Worm (Caenorhabditis elegans) whole organism, L1 larva: ENCODE data around the gene str-253.

ENCODE experiments used
- elt-3 ChIP-seq, 6 experiments: fragments of 150-350 bp in 1 of 6; sonication (generic microtip); optimal IDR thresholded peaks; 2 replicates each; lab custom pipeline; 2017 to 2018; ENCODE audit warnings: missing biosample characterization in 6 of 6, missing genetic modification characterization in 6 of 6, inconsistent platforms in 1 of 6
- mef-2 ChIP-seq: fragments of 150-350 bp; optimal IDR thresholded peaks from 2 replicates; lab custom pipeline; 2014; ENCODE audit warnings: missing biosample characterization, missing genetic modification characterization
- nhr-237 ChIP-seq: fragments of 150-350 bp; optimal IDR thresholded peaks from 2 replicates; lab custom pipeline; 2014; ENCODE audit warnings: missing biosample characterization, missing genetic modification characterization

DNA sequence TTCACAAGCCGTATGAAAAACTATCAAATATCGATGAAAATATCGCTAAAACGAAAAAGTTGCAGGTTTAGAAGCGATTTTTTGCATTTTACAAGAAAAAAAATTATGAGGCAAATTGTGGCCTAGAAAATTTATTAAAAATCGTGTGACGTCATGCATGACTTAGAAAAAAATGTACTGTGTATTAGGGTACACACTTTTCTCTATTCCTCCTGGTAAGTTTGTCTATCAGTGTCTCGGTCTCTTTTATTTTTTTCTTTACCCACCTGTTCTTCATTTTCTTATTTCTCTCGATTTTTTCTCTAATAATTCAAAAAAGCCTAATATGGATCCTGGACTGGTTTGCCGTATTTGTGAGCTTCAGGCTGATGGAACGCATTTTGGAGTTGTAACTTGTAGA is 30.7 kb upstream of the str-253 start, which contains the start of gene nhr-227:
- TF ChIP-seq nhr-237 (tag; lab: Kevin White, UChicago) (no peak), mef-2 (no peak), elt-3 (tag; optimal IDR thresholded peaks at IDR 0.05; lab: Kevin White, UChicago) (no peak)
